Fruit fly (Drosophila melanogaster): ENCODE results near the gene Cpr65Ay.

Cpr65Ay gene

dm6 chr3L:6188995-6189927 lies 30.8 kb upstream of the Cpr65Ay start, which contains the start of the genes D19A and CG7386 (continued):
- TF ChIP-seq CG13296 (GFP tag; optimal IDR thresholded peaks at IDR 0.05) (peak; percentile 57), H15 (GFP tag; IDR thresholded peaks at IDR 0.05) (peak; percentile 77), shn (GFP tag; optimal IDR thresholded peaks at IDR 0.05) (peak; percentile 50), BEAF-32 (GFP tag; optimal IDR thresholded peaks at IDR 0.05) (no peak), sisA (GFP tag; IDR thresholded peaks at IDR 0.05) (peak; percentile 72), gcm2 (GFP tag; optimal IDR thresholded peaks at IDR 0.05) (peak; percentile 49), unpg (GFP tag; optimal IDR thresholded peaks at IDR 0.05) (peak; percentile 67), ash1 (GFP tag; optimal IDR thresholded peaks at IDR 0.05) (no peak), CG10462 (GFP tag; optimal IDR thresholded peaks at IDR 0.05) (no peak), maf-S (GFP tag; optimal IDR thresholded peaks at IDR 0.05) (peak; percentile 29), Fer1 (GFP tag; optimal IDR thresholded peaks at IDR 0.05) (peak; percentile 60), Sox100B (GFP tag; optimal IDR thresholded peaks at IDR 0.05) (peak; percentile 53), Gug (GFP tag; IDR thresholded peaks at IDR 0.05) (peak; percentile 75; the same call in 3 of the 4 replicates), Usf (GFP tag; optimal IDR thresholded peaks at IDR 0.05) (no peak), Stat92E (GFP tag; optimal IDR thresholded peaks at IDR 0.05) (no peak), NfI (GFP tag; optimal IDR thresholded peaks at IDR 0.05) (peak; percentile 45), CG2116 (GFP tag; optimal IDR thresholded peaks at IDR 0.05) (peak; percentile 11), CG9817 (tag; optimal IDR thresholded peaks at IDR 0.05) (peak; percentile 58), ems (GFP tag; optimal IDR thresholded peaks at IDR 0.05) (no peak), E2f2 (GFP tag; IDR thresholded peaks at IDR 0.05) (no peak; the same call in 1 of the 2 replicates), HLHmδ (GFP tag; optimal IDR thresholded peaks at IDR 0.05) (no peak), D (optimal IDR thresholded peaks at IDR 0.05) (no peak), D (GFP tag; optimal IDR thresholded peaks at IDR 0.05) (peak; percentile 14), Antp (GFP tag; optimal IDR thresholded peaks at IDR 0.05) (peak; percentile 68), ase (GFP tag; IDR thresholded peaks at IDR 0.05) (peak; percentile 67; the same call in 2 of the 3 replicates), sug (tag; optimal IDR thresholded peaks at IDR 0.05) (peak; percentile 25), sna (GFP tag; IDR thresholded peaks at IDR 0.05; ENCODE audit: partially characterized antibody) (0 out of 2 replicates have a peak, but pooled peaks have one; percentile 12), croc (GFP tag; conservative IDR thresholded peaks at IDR 0.05) (peak; percentile 14; the same call in 1 of the 3 replicates), CG12155 (GFP tag; optimal IDR thresholded peaks at IDR 0.05) (peak; percentile 100), schlank (tag; optimal IDR thresholded peaks at IDR 0.05) (no peak), C15 (GFP tag; IDR thresholded peaks at IDR 0.05) (no peak), CG17359 (tag; optimal IDR thresholded peaks at IDR 0.05) (peak; percentile 44), Ptx1 (GFP tag; IDR thresholded peaks at IDR 0.05) (peak; percentile 67), Adf1 (GFP tag; IDR thresholded peaks at IDR 0.05) (no peak), CG10366 (GFP tag; IDR thresholded peaks at IDR 0.05) (peak; percentile 56), Abd-B (GFP tag; optimal IDR thresholded peaks at IDR 0.05) (no peak), CG8944 (GFP tag; optimal IDR thresholded peaks at IDR 0.05) (peak; percentile 52), lmd (GFP tag; IDR thresholded peaks at IDR 0.05) (peak; percentile 65), knrl (GFP tag; IDR thresholded peaks at IDR 0.05; ENCODE audit: partially characterized antibody) (peak; percentile 39; the same call in 2 of the 3 replicates), sim (GFP tag; IDR thresholded peaks at IDR 0.05) (peak; percentile 27), sima (GFP tag; optimal IDR thresholded peaks at IDR 0.05) (no peak), Blimp-1 (GFP tag; optimal IDR thresholded peaks at IDR 0.05) (peak; percentile 48), CG12104 (GFP tag; optimal IDR thresholded peaks at IDR 0.05) (peak; percentile 7), CG11560 (tag; IDR thresholded peaks at IDR 0.05) (no peak), corto (GFP tag; optimal IDR thresholded peaks at IDR 0.05) (no peak), CG9437 (GFP tag; optimal IDR thresholded peaks at IDR 0.05) (peak; percentile 21), HLH4C (GFP tag; IDR thresholded peaks at IDR 0.05; ENCODE audit: partially characterized antibody) (peak; percentile 51; the same call in 2 of the 3 replicates), ind (GFP tag; optimal IDR thresholded peaks at IDR 0.05) (peak; percentile 57)
